Fruit fly (Drosophila melanogaster) whole organism: ENCODE results near the gene CG4577.
A peak's percentile ranks its signal among the peaks of the same experiment; 100 is the strongest.

ENCODE experiments used
- CG8478 ChIP-seq: fragments of >200 bp; optimal IDR thresholded peaks from 2 replicates; lab custom pipeline; 2018; ENCODE audit warnings: inconsistent platforms
- Dll ChIP-seq: fragments of >200 bp; optimal IDR thresholded peaks from 2 replicates; lab custom pipeline; 2017
- EcR ChIP-seq, 2 experiments: fragments of >200 bp; optimal IDR thresholded peaks; 2 replicates each; lab custom pipeline; 2017; ENCODE audit warnings: missing biosample characterization in 2 of 2, missing genetic modification characterization in 2 of 2, missing genetic modification reagents in 2 of 2
- pan ChIP-seq: fragments of >200 bp; optimal IDR thresholded peaks from 2 replicates; lab custom pipeline; 2017
- psq ChIP-seq: fragments of >200 bp; optimal IDR thresholded peaks from 2 replicates; lab custom pipeline; 2017
- usp ChIP-seq: fragments of >200 bp; optimal IDR thresholded peaks from 2 replicates; lab custom pipeline; 2017; ENCODE audit warnings: missing biosample characterization, missing genetic modification characterization, mixed read lengths

The CG4577 gene

DNA sequence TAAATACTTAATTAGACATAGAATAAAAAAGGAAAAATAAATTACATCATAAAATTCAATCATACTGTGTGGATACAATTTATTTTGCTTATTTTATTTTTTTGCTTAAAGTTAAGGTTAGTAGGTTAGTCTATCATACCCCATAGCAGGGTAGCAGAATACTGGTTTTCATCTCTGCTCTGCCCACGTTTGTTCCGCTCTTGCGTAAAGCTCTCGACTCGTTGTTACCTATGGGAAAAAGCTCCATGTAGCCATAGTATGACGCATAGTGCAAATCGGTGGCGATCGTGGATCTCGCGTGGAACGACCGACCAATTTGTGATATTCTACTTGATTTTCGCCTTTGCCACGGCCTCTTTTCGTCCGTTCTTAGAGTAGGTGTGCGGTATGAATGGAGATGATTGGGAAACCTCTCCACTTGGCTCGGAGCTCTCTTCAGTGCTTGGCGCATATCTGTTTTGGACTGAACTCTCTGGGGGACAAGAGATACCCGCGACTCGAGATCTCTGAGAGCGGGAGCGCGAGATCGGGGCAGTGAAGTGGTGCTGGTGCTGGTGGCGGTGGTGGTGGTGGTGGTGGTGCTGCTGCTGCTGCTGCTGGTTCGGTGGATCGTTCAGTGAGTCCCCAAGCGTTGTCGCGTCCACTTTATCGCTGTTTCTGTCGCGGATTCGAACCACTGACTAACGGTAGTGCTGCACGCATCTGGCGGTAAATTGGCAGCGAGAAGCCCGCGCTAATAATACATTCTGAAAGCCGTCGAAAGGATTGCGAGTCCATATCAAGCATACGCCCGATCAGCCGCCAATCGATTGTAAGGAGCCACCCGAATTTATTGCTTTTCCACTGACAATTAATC is 51.4 kb downstream of the CG4577 start, which contains the start of gene CG5001:
Gene CG5001 (plus strand): TSS at position 116 of the 856 bp plus-strand sequence.
- TF ChIP-seq pan = peak; percentile 86
- TF ChIP-seq EcR (GFP tag; optimal IDR thresholded peaks at IDR 0.05; lab: Kevin White, UChicago) = no peak
- TF ChIP-seq psq (lab: Kevin White, UChicago) = no peak
- TF ChIP-seq CG8478 (lab: Kevin White, UChicago) = no peak
- no peak for TF ChIP-seq usp (GFP tag; lab: Kevin White, UChicago)
- peak; percentile 95 for TF ChIP-seq Dll
